Worm (Caenorhabditis elegans): Measurements from ENCODE around the gene C43H6.6.

The C43H6.6 gene

ce11 chrX:2362872-2363271, 32.2 kb upstream of the C43H6.6 start:
- peak; percentile 19 for TF ChIP-seq sptf-2 (GFP tag; optimal IDR thresholded peaks at IDR 0.05)
- TF ChIP-seq tlf-1 (GFP tag; optimal IDR thresholded peaks at IDR 0.05): no peak
- peak; percentile 75; the same call in 1 of the 2 replicates for TF ChIP-seq rcor-1 (GFP tag; IDR thresholded peaks at IDR 0.05)
- 0 out of 2 replicates have a peak, but pooled peaks have one; percentile 16 for TF ChIP-seq dox-1 (GFP tag; IDR thresholded peaks at IDR 0.05)
- TF ChIP-seq mxl-1 (tag; optimal IDR thresholded peaks at IDR 0.05): no peak
- TF ChIP-seq ceh-40 (GFP tag; IDR thresholded peaks at IDR 0.05): no peak
- TF ChIP-seq nhr-80 (tag; optimal IDR thresholded peaks at IDR 0.05): no peak
- peak; percentile 72 for TF ChIP-seq madf-6 (GFP tag; IDR thresholded peaks at IDR 0.05)
- no peak for TF ChIP-seq ama-1 (optimal IDR thresholded peaks at IDR 0.05)
- TF ChIP-seq ama-1 (GFP tag; optimal IDR thresholded peaks at IDR 0.05): no peak
- TF ChIP-seq egl-44 (GFP tag; IDR thresholded peaks at IDR 0.05): no peak
- TF ChIP-seq snpc-4 (GFP tag; optimal IDR thresholded peaks at IDR 0.05): peak; percentile 68
- TF ChIP-seq snpc-4 (tag; optimal IDR thresholded peaks at IDR 0.05): peak; percentile 28 to 93 (median 90)
- no peak for TF ChIP-seq B0261.1 (tag; optimal IDR thresholded peaks at IDR 0.05)
- no peak for TF ChIP-seq aptf-2 (GFP tag; conservative IDR thresholded peaks at IDR 0.05)
- TF ChIP-seq ztf-18 (tag; optimal IDR thresholded peaks at IDR 0.05): no peak
- 0 out of 2 replicates have a peak, but pooled peaks have one; percentile 19 for TF ChIP-seq madf-3 (GFP tag; IDR thresholded peaks at IDR 0.05)
- TF ChIP-seq cebp-1 (GFP tag; IDR thresholded peaks at IDR 0.05): no peak
- no peak for TF ChIP-seq cebp-1 (tag; optimal IDR thresholded peaks at IDR 0.05)
- no peak; the same call in 1 of the 2 replicates for TF ChIP-seq zfh-2 (GFP tag; conservative IDR thresholded peaks at IDR 0.05)
- TF ChIP-seq lsy-27 (tag; optimal IDR thresholded peaks at IDR 0.05; ENCODE audit: borderline replicate concordance, insufficient read depth): no peak
- peak; percentile 76 for TF ChIP-seq pbrm-1 (GFP tag; IDR thresholded peaks at IDR 0.05)
- TF ChIP-seq efl-1 (GFP tag; optimal IDR thresholded peaks at IDR 0.05): peak; percentile 40
- TF ChIP-seq lin-54 (GFP tag; optimal IDR thresholded peaks at IDR 0.05): no peak
- peak; percentile 80 for TF ChIP-seq snpc-1.1 (tag; optimal IDR thresholded peaks at IDR 0.05; ENCODE audit: insufficient read depth)
- peak; percentile 29; the same call in 1 of the 2 replicates for TF ChIP-seq madf-8 (GFP tag; conservative IDR thresholded peaks at IDR 0.05)
- TF ChIP-seq hsf-1 (GFP tag; IDR thresholded peaks at IDR 0.05): 0 out of 2 replicates have a peak, but pooled peaks have one; percentile 29
- TF ChIP-seq him-1 (tag; optimal IDR thresholded peaks at IDR 0.05): peak; percentile 62
- peak; percentile 65 for TF ChIP-seq hmg-1.2 (GFP tag; IDR thresholded peaks at IDR 0.05)
- TF ChIP-seq hmg-20 (GFP tag; IDR thresholded peaks at IDR 0.05): no peak
- no peak for TF ChIP-seq cebp-2 (GFP tag; IDR thresholded peaks at IDR 0.05)

- TF ChIP-seq C06A6.2 (GFP tag; conservative IDR thresholded peaks at IDR 0.05) (peak; percentile 83), T07F8.4 (tag; optimal IDR thresholded peaks at IDR 0.05) (peak; percentile 48), ceh-27 (GFP tag; optimal IDR thresholded peaks at IDR 0.05) (peak; percentile 67), ZK185.1 (tag; optimal IDR thresholded peaks at IDR 0.05; ENCODE audit: poor library complexity, severe bottlenecking) (peak; percentile 94), efl-1 (GFP tag; optimal IDR thresholded peaks at IDR 0.05) (no peak), nfyb-1 (GFP tag; IDR thresholded peaks at IDR 0.05) (peak; percentile 88), dpl-1 (GFP tag; optimal IDR thresholded peaks at IDR 0.05) (no peak), D2030.7 (GFP tag; IDR thresholded peaks at IDR 0.05) (no peak), K11D2.4 (GFP tag; IDR thresholded peaks at IDR 0.05) (peak; percentile 93), lin-26 (GFP tag; IDR thresholded peaks at IDR 0.05) (no peak), F22D6.2 (tag; optimal IDR thresholded peaks at IDR 0.05) (peak; percentile 89), dox-1 (GFP tag; IDR thresholded peaks at IDR 0.05) (peak; percentile 86), xnd-1 (tag; optimal IDR thresholded peaks at IDR 0.05) (no peak), B0035.1 (tag; optimal IDR thresholded peaks at IDR 0.05) (peak; percentile 81), F39B2.1 (GFP tag; IDR thresholded peaks at IDR 0.05) (no peak), snpc-3.4 (tag; optimal IDR thresholded peaks at IDR 0.05) (peak; percentile 18), ccch-3 (GFP tag; optimal IDR thresholded peaks at IDR 0.05) (peak; percentile 60), pbrm-1 (GFP tag; IDR thresholded peaks at IDR 0.05) (peak; percentile 82), F23B12.7 (tag; optimal IDR thresholded peaks at IDR 0.05; ENCODE audit: insufficient read depth) (peak; percentile 87), hmg-20 (GFP tag; IDR thresholded peaks at IDR 0.05) (peak; percentile 88), B0336.3 (GFP tag; IDR thresholded peaks at IDR 0.05) (peak; percentile 93)
Observed at ce11 chrX:2364703-2365299, 30.3 kb upstream of the C43H6.6 start.

Data from whole organism, young adult.